Worm (Caenorhabditis elegans): ENCODE data around the gene cnt-1.

Gene cnt-1

ce11 chrII:12042108-12042960 is 46.3 kb downstream of the cnt-1 start, which contains the start of gene ippk-1:
TSS of gene ippk-1 (plus strand) at chrII:12042910.
- TF ChIP-seq somi-1 (GFP tag; optimal IDR thresholded peaks at IDR 0.05) (peak; percentile 62), lsl-1 (GFP tag; optimal IDR thresholded peaks at IDR 0.05) (peak; percentile 31), K11D2.4 (GFP tag; IDR thresholded peaks at IDR 0.05) (peak; percentile 68), attf-3 (GFP tag; conservative IDR thresholded peaks at IDR 0.05) (no peak), F22D6.2 (tag; optimal IDR thresholded peaks at IDR 0.05) (peak; percentile 38), dox-1 (GFP tag; IDR thresholded peaks at IDR 0.05) (peak; percentile 61), ztf-3 (GFP tag; optimal IDR thresholded peaks at IDR 0.05) (no peak), nhr-80 (tag; optimal IDR thresholded peaks at IDR 0.05) (peak; percentile 27), dpl-1 (GFP tag; optimal IDR thresholded peaks at IDR 0.05) (no peak), hmg-1.2 (GFP tag; IDR thresholded peaks at IDR 0.05) (peak; percentile 30; the same call in 1 of the 2 replicates), atf-7 (tag; optimal IDR thresholded peaks at IDR 0.05) (peak; percentile 47), lin-40 (tag; optimal IDR thresholded peaks at IDR 0.05) (peak; percentile 69), F33H1.4 (GFP tag; IDR thresholded peaks at IDR 0.05) (no peak), aptf-2 (GFP tag; conservative IDR thresholded peaks at IDR 0.05) (0 out of 2 replicates have a peak, but pooled peaks have one; percentile 15), nfya-2 (GFP tag; IDR thresholded peaks at IDR 0.05) (no peak), ceh-100 (GFP tag; IDR thresholded peaks at IDR 0.05) (peak; percentile 92), K12H6.12 (tag; optimal IDR thresholded peaks at IDR 0.05) (peak; percentile 65), Y53F4B.3 (GFP tag; IDR thresholded peaks at IDR 0.05) (no peak), lin-26 (GFP tag; IDR thresholded peaks at IDR 0.05) (0 out of 2 replicates have a peak, but pooled peaks have one; percentile 11), ztf-26 (tag; optimal IDR thresholded peaks at IDR 0.05) (peak; percentile 66), C06A6.2 (GFP tag; conservative IDR thresholded peaks at IDR 0.05) (0 out of 2 replicates have a peak, but pooled peaks have one; percentile 41), madf-10 (tag; optimal IDR thresholded peaks at IDR 0.05) (no peak), repo-1 (tag; optimal IDR thresholded peaks at IDR 0.05) (no peak), cebp-1 (GFP tag; IDR thresholded peaks at IDR 0.05) (peak; percentile 88), cebp-1 (tag; optimal IDR thresholded peaks at IDR 0.05) (peak; percentile 96), D2030.7 (GFP tag; IDR thresholded peaks at IDR 0.05) (peak; percentile 41), mcd-1 (GFP tag; IDR thresholded peaks at IDR 0.05) (peak; percentile 86)

ce11 chrII:12041116-12041515 is 47.6 kb downstream of the cnt-1 start:
- TF ChIP-seq madf-8 (GFP tag; conservative IDR thresholded peaks at IDR 0.05): no peak
- no peak for TF ChIP-seq F22D6.2 (tag; optimal IDR thresholded peaks at IDR 0.05)
- TF ChIP-seq Y79H2A.3 (GFP tag; conservative IDR thresholded peaks at IDR 0.05): no peak
- TF ChIP-seq him-1 (tag; optimal IDR thresholded peaks at IDR 0.05): no peak
- no peak for TF ChIP-seq athp-1 (tag; optimal IDR thresholded peaks at IDR 0.05)
- TF ChIP-seq let-607 (tag; optimal IDR thresholded peaks at IDR 0.05): no peak
- TF ChIP-seq C17E4.6 (GFP tag; IDR thresholded peaks at IDR 0.05): no peak
- TF ChIP-seq ztf-18 (tag; optimal IDR thresholded peaks at IDR 0.05): no peak
- no peak for TF ChIP-seq F23B12.7 (tag; optimal IDR thresholded peaks at IDR 0.05; ENCODE audit: insufficient read depth)
- TF ChIP-seq pha-4 (tag; optimal IDR thresholded peaks at IDR 0.05): no peak

ce11 chrII:12040167-12040566 is 48.5 kb downstream of the cnt-1 start:
- TF ChIP-seq egl-18 (GFP tag; IDR thresholded peaks at IDR 0.05) (no peak), somi-1 (GFP tag; optimal IDR thresholded peaks at IDR 0.05) (no peak), him-1 (tag; optimal IDR thresholded peaks at IDR 0.05) (no peak), C17E4.6 (GFP tag; IDR thresholded peaks at IDR 0.05) (no peak), pha-4 (tag; optimal IDR thresholded peaks at IDR 0.05) (no peak), B0035.1 (tag; optimal IDR thresholded peaks at IDR 0.05) (no peak), snpc-1.3 (tag; optimal IDR thresholded peaks at IDR 0.05; ENCODE audit: insufficient read depth) (no peak), cebp-1 (GFP tag; IDR thresholded peaks at IDR 0.05) (0 out of 2 replicates have a peak, but pooled peaks have one; percentile 37), cebp-1 (tag; optimal IDR thresholded peaks at IDR 0.05) (peak; percentile 69), ztf-18 (tag; optimal IDR thresholded peaks at IDR 0.05) (no peak), snpc-3.4 (tag; optimal IDR thresholded peaks at IDR 0.05) (no peak), nfyb-1 (GFP tag; IDR thresholded peaks at IDR 0.05) (0 out of 2 replicates have a peak, but pooled peaks have one; percentile 21), lsl-1 (GFP tag; optimal IDR thresholded peaks at IDR 0.05) (no peak), F49E8.2 (tag; optimal IDR thresholded peaks at IDR 0.05; ENCODE audit: insufficient read depth) (no peak), ztf-26 (tag; optimal IDR thresholded peaks at IDR 0.05) (peak; percentile 20), K12H6.12 (tag; optimal IDR thresholded peaks at IDR 0.05) (no peak), lin-54 (GFP tag; optimal IDR thresholded peaks at IDR 0.05) (no peak)

Data from whole organism, young adult.